Worm (Caenorhabditis elegans) whole organism, L4 larva: ENCODE data around the gene K10B3.5.

Source experiments
- F37D6.2 ChIP-seq: sonication (generic microtip); optimal IDR thresholded peaks from 2 replicates; lab custom pipeline; 2016; ENCODE audit warnings: mild to moderate bottlenecking, missing genetic modification characterization, missing compliant biosample characterization
- F44E2.7 ChIP-seq: fragments of 200-800 bp; sonication (Bioruptor generic); IDR thresholded peaks from 2 replicates; pipeline ENCODE4 v2.1.2; 2022; ENCODE audit warnings: missing genetic modification characterization, missing compliant biosample characterization
- T26A8.4 ChIP-seq: fragments of 200-800 bp; sonication (Bioruptor generic); IDR thresholded peaks from 2 replicates; pipeline ENCODE4 v1.3.6; 2022; ENCODE audit warnings: missing genetic modification characterization, missing compliant biosample characterization
- ZK337.2 ChIP-seq: fragments of 200-800 bp; sonication (Bioruptor generic); IDR thresholded peaks from 2 replicates; pipeline ENCODE4 v1.3.6; 2022; ENCODE audit warnings: missing genetic modification reagents, missing genetic modification characterization, missing compliant biosample characterization
- ZK546.5 ChIP-seq, 2 experiments: sonication (generic microtip); optimal IDR thresholded peaks; 2 replicates each; lab custom pipeline; 2017; ENCODE audit warnings: missing biosample characterization in 2 of 2, missing genetic modification characterization in 2 of 2
- aha-1 ChIP-seq: fragments of 150-350 bp; peaks from one replicate; lab custom pipeline; 2014; ENCODE audit warnings: missing biosample characterization, missing genetic modification characterization
- aly-2 ChIP-seq: sonication (generic microtip); optimal IDR thresholded peaks from 2 replicates; lab custom pipeline; 2018; ENCODE audit warnings: missing biosample characterization, missing genetic modification characterization
- ama-1 ChIP-seq: fragments of 150-350 bp; optimal IDR thresholded peaks from 2 replicates; lab custom pipeline; 2014; ENCODE audit warnings: inconsistent platforms, mixed read lengths
- arid-1 ChIP-seq: fragments of 200-800 bp; sonication (Bioruptor generic); conservative IDR thresholded peaks from 2 replicates; pipeline ENCODE4 v1.3.6; 2022; ENCODE audit warnings: missing genetic modification reagents, missing genetic modification characterization, missing compliant biosample characterization
- attf-4 ChIP-seq: sonication (generic microtip); optimal IDR thresholded peaks from 3 replicates; lab custom pipeline; 2017; ENCODE audit warnings: missing biosample characterization, missing genetic modification characterization
- ceh-20 ChIP-seq: fragments of 200-800 bp; sonication (Bioruptor generic); IDR thresholded peaks from 2 replicates; pipeline ENCODE4 v1.3.6; 2022; ENCODE audit warnings: missing genetic modification reagents, missing genetic modification characterization, missing compliant biosample characterization
- ceh-82 ChIP-seq: sonication (generic microtip); optimal IDR thresholded peaks from 2 replicates; lab custom pipeline; 2017; ENCODE audit warnings: missing biosample characterization, missing genetic modification characterization
- daf-16 ChIP-seq, 3 experiments: sonication (generic microtip); optimal IDR thresholded peaks; 2 replicates each; lab custom pipeline; 2016 to 2017; ENCODE audit warnings: missing genetic modification characterization in 3 of 3, missing genetic modification reagents in 3 of 3, mild to moderate bottlenecking in 2 of 3, missing compliant biosample characterization in 2 of 3, missing biosample characterization in 1 of 3, moderate library complexity in 1 of 3
- dmd-6 ChIP-seq: fragments of 200-800 bp; sonication (Bioruptor generic); IDR thresholded peaks from 2 replicates; pipeline ENCODE4 v1.3.6; 2022; ENCODE audit warnings: missing genetic modification reagents, missing genetic modification characterization, missing compliant biosample characterization
- dpl-1 ChIP-seq: fragments of 150-350 bp; optimal IDR thresholded peaks from 2 replicates; lab custom pipeline; 2014; ENCODE audit warnings: missing biosample characterization, missing genetic modification reagents, missing genetic modification characterization
- duxl-1 ChIP-seq: sonication (generic microtip); optimal IDR thresholded peaks from 2 replicates; lab custom pipeline; 2016; ENCODE audit warnings: mild to moderate bottlenecking, missing genetic modification characterization, moderate library complexity, missing compliant biosample characterization; ENCODE audit not compliant: poor library complexity
- egl-27 ChIP-seq: sonication (generic microtip); optimal IDR thresholded peaks from 3 replicates; lab custom pipeline; 2017; ENCODE audit warnings: missing biosample characterization, missing genetic modification reagents, missing genetic modification characterization
- fos-1 ChIP-seq: fragments of 150-350 bp; optimal IDR thresholded peaks from 2 replicates; lab custom pipeline; 2014; ENCODE audit warnings: missing biosample characterization, missing genetic modification characterization
- hif-1 ChIP-seq, 2 experiments: sonication (generic microtip); optimal IDR thresholded peaks; 2 replicates each; lab custom pipeline; 2016 to 2017; ENCODE audit warnings: missing compliant biosample characterization in 2 of 2, missing genetic modification characterization in 2 of 2, missing genetic modification reagents in 2 of 2, missing genotype in 2 of 2, mild to moderate bottlenecking in 1 of 2
- hlh-30 ChIP-seq: sonication (generic microtip); optimal IDR thresholded peaks from 2 replicates; lab custom pipeline; 2017; ENCODE audit warnings: antibody characterized with exemption, mild to moderate bottlenecking, missing genetic modification characterization, missing compliant biosample characterization; ENCODE audit not compliant: insufficient read depth
- hmg-1.1 ChIP-seq: fragments of 200-800 bp; sonication (Bioruptor generic); IDR thresholded peaks from 2 replicates; pipeline ENCODE4 v1.3.6; 2022; ENCODE audit warnings: missing genetic modification reagents, missing genetic modification characterization, missing compliant biosample characterization
- lin-1 ChIP-seq: fragments of 200-800 bp; sonication (Bioruptor generic); IDR thresholded peaks from 2 replicates; pipeline ENCODE4 v1.3.6; 2022; ENCODE audit warnings: missing genetic modification reagents, missing genetic modification characterization, missing compliant biosample characterization
- lin-13 ChIP-seq: fragments of 150-350 bp; optimal IDR thresholded peaks from 2 replicates; lab custom pipeline; 2014; ENCODE audit warnings: missing biosample characterization, missing genetic modification reagents, missing genetic modification characterization
- lsy-2 ChIP-seq, 2 experiments: fragments of 150-350 bp in 1 of 2; sonication (generic microtip) in 1 of 2; optimal IDR thresholded peaks; 2 replicates each; lab custom pipeline; 2014 to 2017; ENCODE audit warnings: missing biosample characterization in 2 of 2, missing genetic modification characterization in 2 of 2
- madf-5 ChIP-seq, 2 experiments: fragments of 200-800 bp; sonication (Bioruptor generic); IDR thresholded peaks; 2 replicates each; pipeline ENCODE4 v1.3.6; 2022; ENCODE audit warnings: missing compliant biosample characterization in 2 of 2, missing genetic modification characterization in 2 of 2
- mep-1 ChIP-seq: fragments of 150-350 bp; sonication (generic microtip); optimal IDR thresholded peaks from 3 replicates; lab custom pipeline; 2014; ENCODE audit warnings: missing biosample characterization, missing genetic modification characterization
- mes-2 ChIP-seq: sonication (generic microtip); optimal IDR thresholded peaks from 2 replicates; lab custom pipeline; 2016; ENCODE audit warnings: missing genotype, mild to moderate bottlenecking, missing genetic modification characterization, missing compliant biosample characterization; ENCODE audit not compliant: poor library complexity, severe bottlenecking
- mxl-2 ChIP-seq: fragments of 200-800 bp; sonication (Bioruptor generic); conservative IDR thresholded peaks from 2 replicates; pipeline ENCODE4 v1.3.6; 2022; ENCODE audit warnings: missing genetic modification reagents, missing genetic modification characterization, missing compliant biosample characterization
- nhr-10 ChIP-seq: fragments of 150-350 bp; optimal IDR thresholded peaks from 2 replicates; lab custom pipeline; 2014; ENCODE audit warnings: missing biosample characterization, missing genetic modification characterization
- nhr-111 ChIP-seq: fragments of 200-800 bp; sonication (Bioruptor generic); optimal IDR thresholded peaks from 2 replicates; lab custom pipeline; 2018; ENCODE audit warnings: mild to moderate bottlenecking, missing genetic modification characterization, missing compliant biosample characterization
- nhr-25 ChIP-seq: sonication (generic microtip); optimal IDR thresholded peaks from 2 replicates; lab custom pipeline; 2017; ENCODE audit warnings: missing genetic modification characterization, mild to moderate bottlenecking, missing compliant biosample characterization, antibody characterized with exemption, moderate library complexity, borderline replicate concordance; ENCODE audit not compliant: insufficient read depth
- nhr-28 ChIP-seq: fragments of 150-350 bp; optimal IDR thresholded peaks from 2 replicates; lab custom pipeline; 2014; ENCODE audit warnings: missing biosample characterization, missing genetic modification characterization
- nhr-48 ChIP-seq: sonication (generic microtip); optimal IDR thresholded peaks from 2 replicates; lab custom pipeline; 2016; ENCODE audit warnings: mild to moderate bottlenecking, missing genetic modification characterization, missing compliant biosample characterization
- nhr-6 ChIP-seq: fragments of 150-350 bp; optimal IDR thresholded peaks from 2 replicates; lab custom pipeline; 2014; ENCODE audit warnings: missing biosample characterization, missing genetic modification characterization
- nhr-76 ChIP-seq: fragments of 150-350 bp; optimal IDR thresholded peaks from 2 replicates; lab custom pipeline; 2014; ENCODE audit warnings: missing biosample characterization, missing genetic modification characterization
- php-3 ChIP-seq: fragments of 200-800 bp; sonication (Bioruptor generic); IDR thresholded peaks from 2 replicates; pipeline ENCODE4 v1.3.6; 2022; ENCODE audit warnings: missing genetic modification reagents, missing genetic modification characterization, missing compliant biosample characterization
- rbr-2 ChIP-seq: sonication (generic microtip); optimal IDR thresholded peaks from 2 replicates; lab custom pipeline; 2016; ENCODE audit warnings: missing genotype, missing genetic modification characterization, missing compliant biosample characterization
- sdz-12 ChIP-seq: fragments of 200-800 bp; sonication (Bioruptor generic); optimal IDR thresholded peaks from 2 replicates; lab custom pipeline; 2018; ENCODE audit warnings: mild to moderate bottlenecking, missing genetic modification characterization, missing compliant biosample characterization
- snpc-1.2 ChIP-seq: fragments of 200-800 bp; sonication (Bioruptor generic); IDR thresholded peaks from 2 replicates; pipeline ENCODE4 v1.3.6; 2022; ENCODE audit warnings: missing genetic modification reagents, missing genetic modification characterization, missing compliant biosample characterization
- spr-1 ChIP-seq: sonication (generic microtip); optimal IDR thresholded peaks from 2 replicates; lab custom pipeline; 2016; ENCODE audit warnings: mild to moderate bottlenecking, missing genetic modification characterization, missing compliant biosample characterization
- tra-1 ChIP-seq: fragments of 200-800 bp; sonication (Bioruptor generic); IDR thresholded peaks from 2 replicates; pipeline ENCODE4 v1.3.6; 2022; ENCODE audit warnings: missing genetic modification reagents, missing genetic modification characterization, missing compliant biosample characterization
- unc-130 ChIP-seq: sonication (generic microtip); optimal IDR thresholded peaks from 2 replicates; lab custom pipeline; 2016; ENCODE audit warnings: missing genetic modification reagents, missing genetic modification characterization, missing compliant biosample characterization
- unc-62 ChIP-seq, 3 experiments: fragments of 150-350 bp in 1 of 3; sonication (generic microtip); optimal IDR thresholded peaks in 2 of 3; peaks in 1 of 3; 1 replicate in 1 of 3; 2 replicates in 2 of 3; lab custom pipeline; 2014 to 2017; ENCODE audit warnings: missing biosample characterization in 3 of 3, missing genetic modification characterization in 3 of 3, missing genetic modification reagents in 3 of 3, missing genotype in 1 of 3
- vab-7 ChIP-seq: fragments of 200-800 bp; sonication (Bioruptor generic); IDR thresholded peaks from 2 replicates; pipeline ENCODE4 v1.3.6; 2022; ENCODE audit warnings: missing genetic modification reagents, missing genetic modification characterization, missing compliant biosample characterization
- zfp-3 ChIP-seq: fragments of 200-800 bp; sonication (Bioruptor generic); conservative IDR thresholded peaks from 2 replicates; pipeline ENCODE4 v1.3.6; 2022; ENCODE audit warnings: missing genetic modification reagents, missing genetic modification characterization, missing compliant biosample characterization
- zip-11 ChIP-seq: fragments of 200-800 bp; sonication (Bioruptor generic); IDR thresholded peaks from 2 replicates; pipeline ENCODE4 v1.3.6; 2022; ENCODE audit warnings: missing genetic modification characterization, missing compliant biosample characterization
- ztf-11 ChIP-seq: fragments of 150-350 bp; optimal IDR thresholded peaks from 2 replicates; lab custom pipeline; 2014; ENCODE audit warnings: missing biosample characterization, missing genetic modification characterization

K10B3.5 gene

DNA sequence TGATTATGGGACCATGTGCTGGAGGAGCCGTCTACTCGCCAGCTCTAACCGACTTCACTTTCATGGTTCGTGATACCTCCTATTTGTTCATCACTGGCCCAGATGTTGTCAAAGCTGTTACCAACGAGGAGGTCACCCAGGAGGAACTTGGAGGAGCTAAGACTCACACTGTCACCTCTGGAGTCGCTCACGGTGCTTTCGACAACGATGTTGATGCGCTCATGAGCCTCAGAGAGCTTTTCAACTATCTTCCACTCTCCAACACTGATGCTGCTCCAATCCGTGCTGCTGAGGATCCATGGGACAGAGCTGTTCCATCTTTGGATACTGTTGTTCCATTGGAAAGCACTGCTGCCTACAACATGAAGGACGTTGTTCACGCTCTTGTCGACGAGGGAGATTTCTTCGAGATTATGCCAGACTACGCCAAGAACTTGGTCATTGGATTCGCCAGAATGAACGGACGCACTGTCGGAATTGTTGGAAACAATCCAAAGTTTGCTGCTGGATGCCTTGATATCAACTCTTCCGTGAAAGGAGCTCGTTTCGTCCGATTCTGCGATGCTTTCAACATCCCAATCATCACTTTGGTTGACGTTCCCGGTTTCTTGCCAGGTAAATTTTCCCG, 15.0 kb downstream of the K10B3.5 start:
- TF ChIP-seq snpc-1.2 (GFP tag; lab: Robert Waterston, UW) (no peak), ceh-82 (tag; lab: Kevin White, UChicago) (no peak), unc-62 (GFP tag; optimal IDR thresholded peaks at IDR 0.05 in 1 of 2; lab: Kevin White, UChicago) (peak in 1 of 2 experiments; percentile 90), unc-62 (tag; optimal IDR thresholded peaks at IDR 0.05; lab: Kevin White, UChicago) (no peak), aha-1 (peak; percentile 82), tra-1 (GFP tag; lab: Robert Waterston, UW) (no peak)

DNA sequence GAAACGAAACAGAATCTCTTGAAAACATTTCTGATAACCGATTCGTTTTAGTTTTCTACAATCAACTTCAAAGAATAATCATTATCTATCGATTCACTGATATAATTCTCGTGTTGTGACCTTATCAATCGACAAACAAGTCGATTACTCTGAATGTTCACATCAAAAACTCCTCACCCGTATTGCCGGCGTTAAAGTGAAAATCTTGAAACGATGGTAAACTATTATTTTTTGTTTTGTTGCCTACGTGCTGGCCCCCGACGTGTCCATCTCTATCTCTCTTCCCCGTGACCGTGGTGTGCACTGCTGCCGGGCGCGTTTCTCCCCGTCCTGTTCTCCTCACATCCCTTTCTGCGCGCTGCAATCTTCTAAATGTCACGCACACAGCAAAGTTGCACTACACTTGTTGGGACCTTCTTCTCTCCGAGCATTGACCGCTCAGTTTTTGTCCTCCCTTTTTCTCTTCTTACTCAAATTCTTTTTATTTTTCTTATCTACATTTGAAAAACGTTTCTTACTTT, 16.3 kb downstream of the K10B3.5 start:
- TF ChIP-seq hmg-1.1 (GFP tag; lab: Robert Waterston, UW): peak; percentile 79
- peak; percentile 91 to 100 for TF ChIP-seq hif-1 (tag; optimal IDR thresholded peaks at IDR 0.05; lab: Kevin White, UChicago)
- no peak for TF ChIP-seq aly-2
- no peak for TF ChIP-seq nhr-25 (tag; lab: Kevin White, UChicago)
- no peak for TF ChIP-seq spr-1 (tag; lab: Kevin White, UChicago)
- TF ChIP-seq T26A8.4: peak; percentile 55
- no peak for TF ChIP-seq F37D6.2 (tag; lab: Kevin White, UChicago)
- TF ChIP-seq mep-1: peak; percentile 69
- TF ChIP-seq dmd-6 (GFP tag; lab: Robert Waterston, UW): peak; percentile 60
- TF ChIP-seq hlh-30: peak; percentile 92
- no peak for TF ChIP-seq arid-1 (GFP tag; lab: Robert Waterston, UW)
- no peak for TF ChIP-seq dpl-1 (GFP tag; lab: Kevin White, UChicago)
- TF ChIP-seq vab-7 (GFP tag; lab: Robert Waterston, UW): no peak
- no peak for TF ChIP-seq madf-5 (GFP tag; IDR thresholded peaks at IDR 0.05; lab: Robert Waterston, UW)
- no peak for TF ChIP-seq egl-27
- TF ChIP-seq tra-1 (GFP tag; lab: Robert Waterston, UW): no peak
- peak; percentile 9; the same call in 1 of the 2 replicates for TF ChIP-seq lin-1 (GFP tag; lab: Robert Waterston, UW)
- TF ChIP-seq nhr-6 (tag; lab: Kevin White, UChicago): no peak
- TF ChIP-seq nhr-48 (tag; lab: Kevin White, UChicago): no peak
- TF ChIP-seq ceh-20 (GFP tag; lab: Robert Waterston, UW): no peak
- TF ChIP-seq ztf-11 (tag; lab: Kevin White, UChicago): no peak
- peak; percentile 4 for TF ChIP-seq mes-2 (tag; lab: Kevin White, UChicago)
- no peak for TF ChIP-seq unc-130 (GFP tag; lab: Kevin White, UChicago)
- TF ChIP-seq nhr-111 (GFP tag; lab: Kevin White, UChicago): no peak
- peak; percentile 80 for TF ChIP-seq nhr-28 (tag; lab: Kevin White, UChicago)
- TF ChIP-seq attf-4 (tag; lab: Kevin White, UChicago): no peak
- peak; percentile 43 for TF ChIP-seq rbr-2 (tag; lab: Kevin White, UChicago)
- TF ChIP-seq sdz-12 (GFP tag; lab: Kevin White, UChicago): no peak
- no peak for TF ChIP-seq ZK337.2 (GFP tag; lab: Robert Waterston, UW)
- TF ChIP-seq daf-16 (GFP tag; optimal IDR thresholded peaks at IDR 0.05; lab: Kevin White, UChicago): peak in 1 of 2 experiments; percentile 48
- TF ChIP-seq daf-16 (tag; optimal IDR thresholded peaks at IDR 0.05; lab: Kevin White, UChicago): peak; percentile 96
- no peak for TF ChIP-seq ZK546.5 (tag; optimal IDR thresholded peaks at IDR 0.05; lab: Kevin White, UChicago)
- TF ChIP-seq zip-11 (GFP tag; lab: Robert Waterston, UW): no peak
- TF ChIP-seq nhr-76 (tag; lab: Kevin White, UChicago): no peak
- TF ChIP-seq zfp-3 (GFP tag; lab: Robert Waterston, UW): no peak
- no peak for TF ChIP-seq lin-13
- peak; percentile 29 for TF ChIP-seq nhr-10 (tag; lab: Kevin White, UChicago)
- TF ChIP-seq F44E2.7: no peak
- 0 out of 2 replicates have a peak, but pooled peaks have one; percentile 26 for TF ChIP-seq mxl-2 (GFP tag; lab: Robert Waterston, UW)
- TF ChIP-seq php-3: 0 out of 2 replicates have a peak, but pooled peaks have one; percentile 46
- TF ChIP-seq fos-1 (tag; lab: Kevin White, UChicago): no peak
- no peak for TF ChIP-seq duxl-1
- peak in 1 of 2 experiments; percentile 40 for TF ChIP-seq lsy-2 (tag; optimal IDR thresholded peaks at IDR 0.05; lab: Kevin White, UChicago)
- TF ChIP-seq ama-1 (lab: Kevin White, UChicago): peak; percentile 38
